Worm (Caenorhabditis elegans) whole organism, young adult: ENCODE measurements around the gene bub-3.

Experiments used
- B0019.2 ChIP-seq: fragments of 200-800 bp; sonication (Bioruptor generic); conservative IDR thresholded peaks from 2 replicates; pipeline ENCODE4 v1.3.6; 2022; ENCODE audit warnings: missing genetic modification reagents, missing genetic modification characterization, missing compliant biosample characterization
- B0336.3 ChIP-seq: fragments of 200-800 bp; sonication (Bioruptor generic); IDR thresholded peaks from 2 replicates; pipeline ENCODE4 v1.3.6; 2022; ENCODE audit warnings: missing genetic modification characterization, missing compliant biosample characterization
- F23B12.7 ChIP-seq: sonication (generic microtip); optimal IDR thresholded peaks from 2 replicates; lab custom pipeline; 2017; ENCODE audit warnings: missing genetic modification characterization, mild to moderate bottlenecking, missing compliant biosample characterization, antibody characterized with exemption, moderate library complexity; ENCODE audit not compliant: insufficient read depth
- F33H1.4 ChIP-seq: fragments of 200-800 bp; sonication (Bioruptor generic); IDR thresholded peaks from 2 replicates; pipeline ENCODE4 v1.3.6; 2022; ENCODE audit warnings: missing genetic modification reagents, missing genetic modification characterization, missing compliant biosample characterization
- F49E8.2 ChIP-seq: sonication (generic microtip); optimal IDR thresholded peaks from 3 replicates; lab custom pipeline; 2017; ENCODE audit warnings: missing genetic modification characterization, mild to moderate bottlenecking, missing compliant biosample characterization, antibody characterized with exemption, moderate library complexity; ENCODE audit not compliant: insufficient read depth
- T07F8.4 ChIP-seq: sonication (generic microtip); optimal IDR thresholded peaks from 2 replicates; lab custom pipeline; 2016; ENCODE audit warnings: mild to moderate bottlenecking, missing genetic modification characterization, moderate library complexity, missing compliant biosample characterization
- T26A5.8 ChIP-seq: sonication (generic microtip); optimal IDR thresholded peaks from 2 replicates; lab custom pipeline; 2016; ENCODE audit warnings: missing genetic modification characterization, missing compliant biosample characterization
- Y79H2A.3 ChIP-seq: fragments of 200-800 bp; sonication (Bioruptor generic); conservative IDR thresholded peaks from 2 replicates; pipeline ENCODE4 v1.3.6; 2022; ENCODE audit warnings: missing genetic modification reagents, missing genetic modification characterization, missing compliant biosample characterization
- Y95B8A.8 ChIP-seq: fragments of 200-800 bp; sonication (Bioruptor generic); IDR thresholded peaks from 2 replicates; pipeline ENCODE4 v1.3.6; 2022; ENCODE audit warnings: missing genetic modification reagents, missing genetic modification characterization, missing compliant biosample characterization
- athp-1 ChIP-seq: sonication (generic microtip); optimal IDR thresholded peaks from 2 replicates; lab custom pipeline; 2017; ENCODE audit warnings: mild to moderate bottlenecking, missing genetic modification characterization, missing compliant biosample characterization
- attf-3 ChIP-seq: fragments of 200-800 bp; sonication (Bioruptor generic); conservative IDR thresholded peaks from 2 replicates; pipeline ENCODE4 v1.3.6; 2022; ENCODE audit warnings: missing genetic modification reagents, missing genetic modification characterization, missing compliant biosample characterization
- attf-6 ChIP-seq: fragments of 200-800 bp; sonication (Bioruptor generic); IDR thresholded peaks from 2 replicates; pipeline ENCODE4 v1.3.6; 2022; ENCODE audit warnings: missing genetic modification reagents, missing genetic modification characterization, missing compliant biosample characterization
- cebp-1 ChIP-seq, 2 experiments: fragments of 200-800 bp in 1 of 2; sonication (Bioruptor generic) in 1 of 2; sonication (generic microtip) in 1 of 2; IDR thresholded peaks in 1 of 2; optimal IDR thresholded peaks in 1 of 2; 2 replicates each; pipeline versions ENCODE4 v1.3.6 to Lab custom; 2017 to 2022; ENCODE audit warnings: missing compliant biosample characterization in 2 of 2, missing genetic modification characterization in 2 of 2, mild to moderate bottlenecking in 1 of 2, missing genetic modification reagents in 1 of 2, moderate library complexity in 1 of 2
- ceh-100 ChIP-seq: fragments of 200-800 bp; sonication (Bioruptor generic); IDR thresholded peaks from 2 replicates; pipeline ENCODE4 v1.3.6; 2022; ENCODE audit warnings: missing genetic modification reagents, missing genetic modification characterization, missing compliant biosample characterization
- ceh-27 ChIP-seq: fragments of 200-800 bp; sonication (Bioruptor generic); optimal IDR thresholded peaks from 2 replicates; lab custom pipeline; 2018; ENCODE audit warnings: mild to moderate bottlenecking, missing genetic modification characterization, moderate library complexity, missing compliant biosample characterization
- dox-1 ChIP-seq: fragments of 200-800 bp; sonication (Bioruptor generic); IDR thresholded peaks from 2 replicates; pipeline ENCODE4 v1.3.6; 2022; ENCODE audit warnings: missing genetic modification reagents, missing genetic modification characterization, missing compliant biosample characterization
- dpl-1 ChIP-seq: fragments of 150-350 bp; optimal IDR thresholded peaks from 2 replicates; lab custom pipeline; 2014; ENCODE audit warnings: missing biosample characterization, missing genetic modification reagents, missing genetic modification characterization
- efl-1 ChIP-seq: fragments of 150-350 bp; optimal IDR thresholded peaks from 2 replicates; lab custom pipeline; 2014; ENCODE audit warnings: missing biosample characterization, missing genetic modification reagents, missing genetic modification characterization
- egl-44 ChIP-seq: fragments of 200-800 bp; sonication (Bioruptor generic); IDR thresholded peaks from 2 replicates; pipeline ENCODE4 v1.3.6; 2022; ENCODE audit warnings: missing genetic modification reagents, missing genetic modification characterization, missing compliant biosample characterization
- ekl-4 ChIP-seq: fragments of 200-800 bp; sonication (Bioruptor generic); IDR thresholded peaks from 2 replicates; pipeline ENCODE4 v1.3.6; 2022; ENCODE audit warnings: missing genetic modification reagents, missing genetic modification characterization, missing compliant biosample characterization
- fkh-3 ChIP-seq: sonication (generic microtip); optimal IDR thresholded peaks from 2 replicates; lab custom pipeline; 2016; ENCODE audit warnings: mild to moderate bottlenecking, missing genetic modification characterization, missing compliant biosample characterization
- gei-17 ChIP-seq: fragments of 200-800 bp; sonication (Bioruptor generic); optimal IDR thresholded peaks from 2 replicates; lab custom pipeline; 2018; ENCODE audit warnings: mild to moderate bottlenecking, missing genetic modification characterization, missing compliant biosample characterization
- hmg-1.2 ChIP-seq: fragments of 200-800 bp; sonication (Bioruptor generic); IDR thresholded peaks from 2 replicates; pipeline ENCODE4 v1.3.6; 2022; ENCODE audit warnings: missing genetic modification reagents, missing genetic modification characterization, missing compliant biosample characterization
- hsf-1 ChIP-seq: fragments of 200-800 bp; sonication (Bioruptor generic); IDR thresholded peaks from 2 replicates; pipeline ENCODE4 v1.3.6; 2022; ENCODE audit warnings: missing genetic modification reagents, missing genetic modification characterization, missing compliant biosample characterization
- lag-1 ChIP-seq: fragments of 200-800 bp; sonication (Bioruptor generic); IDR thresholded peaks from 2 replicates; pipeline ENCODE4 v1.3.6; 2022; ENCODE audit warnings: missing genetic modification reagents, missing genetic modification characterization, missing compliant biosample characterization
- lin-54 ChIP-seq: fragments of 200-800 bp; sonication (Bioruptor generic); optimal IDR thresholded peaks from 2 replicates; lab custom pipeline; 2018; ENCODE audit warnings: mild to moderate bottlenecking, missing genetic modification characterization, missing compliant biosample characterization
- lsl-1 ChIP-seq: fragments of 200-800 bp; sonication (Bioruptor generic); optimal IDR thresholded peaks from 2 replicates; lab custom pipeline; 2018; ENCODE audit warnings: mild to moderate bottlenecking, missing genetic modification characterization, moderate library complexity, missing compliant biosample characterization
- madf-6 ChIP-seq: fragments of 200-800 bp; sonication (Bioruptor generic); IDR thresholded peaks from 2 replicates; pipeline ENCODE4 v1.3.6; 2022; ENCODE audit warnings: missing genetic modification reagents, missing genetic modification characterization, missing compliant biosample characterization
- mcd-1 ChIP-seq: fragments of 200-800 bp; sonication (Bioruptor generic); IDR thresholded peaks from 2 replicates; pipeline ENCODE4 v1.3.6; 2022; ENCODE audit warnings: missing genetic modification reagents, missing genetic modification characterization, missing compliant biosample characterization
- nhr-120 ChIP-seq: fragments of 200-800 bp; sonication (Bioruptor generic); IDR thresholded peaks from 2 replicates; pipeline ENCODE4 v1.3.6; 2022; ENCODE audit warnings: missing genetic modification characterization, missing compliant biosample characterization
- nhr-179 ChIP-seq: sonication (generic microtip); optimal IDR thresholded peaks from 2 replicates; lab custom pipeline; 2016; ENCODE audit warnings: mild to moderate bottlenecking, missing genetic modification characterization, missing compliant biosample characterization
- pha-4 ChIP-seq: fragments of 150-350 bp; sonication (generic microtip); optimal IDR thresholded peaks from 2 replicates; lab custom pipeline; 2014; ENCODE audit warnings: missing biosample characterization, missing genetic modification reagents, missing genetic modification characterization
- rec-8 ChIP-seq, 2 experiments: sonication (generic microtip); optimal IDR thresholded peaks; 2 replicates each; lab custom pipeline; 2016; ENCODE audit warnings: mild to moderate bottlenecking in 2 of 2, missing genetic modification characterization in 2 of 2, missing genetic modification reagents in 2 of 2, missing genotype in 2 of 2, missing biosample characterization in 1 of 2, missing compliant biosample characterization in 1 of 2, moderate library complexity in 1 of 2
- sea-2 ChIP-seq: fragments of 200-800 bp; sonication (Bioruptor generic); IDR thresholded peaks from 2 replicates; pipeline ENCODE4 v1.3.6; 2022; ENCODE audit warnings: missing genetic modification characterization, missing compliant biosample characterization
- snpc-1.1 ChIP-seq: sonication (generic microtip); optimal IDR thresholded peaks from 2 replicates; lab custom pipeline; 2017; ENCODE audit warnings: missing genetic modification characterization, mild to moderate bottlenecking, missing compliant biosample characterization, antibody characterized with exemption, moderate library complexity, missing genotype, missing genetic modification reagents; ENCODE audit not compliant: insufficient read depth
- snpc-3.4 ChIP-seq: sonication (generic microtip); optimal IDR thresholded peaks from 2 replicates; lab custom pipeline; 2017; ENCODE audit warnings: missing genetic modification characterization, mild to moderate bottlenecking, missing compliant biosample characterization, antibody characterized with exemption, moderate library complexity, missing genotype, missing genetic modification reagents
- snpc-4 ChIP-seq, 5 experiments: fragments of 150-350 bp in 1 of 5; sonication (generic microtip) in 4 of 5; optimal IDR thresholded peaks; 2 replicates each; lab custom pipeline; 2014 to 2018; ENCODE audit warnings: missing genetic modification characterization in 5 of 5, missing biosample characterization in 3 of 5, antibody characterized with exemption in 2 of 5, mild to moderate bottlenecking in 2 of 5, missing compliant biosample characterization in 2 of 5, missing genotype in 2 of 5, moderate library complexity in 2 of 5, missing genetic modification reagents in 1 of 5
- tbp1 ChIP-seq: fragments of 200-800 bp; sonication (Bioruptor generic); optimal IDR thresholded peaks from 2 replicates; lab custom pipeline; 2018; ENCODE audit warnings: mild to moderate bottlenecking, missing genetic modification characterization, missing compliant biosample characterization
- tlf-1 ChIP-seq: fragments of 200-800 bp; sonication (Bioruptor generic); optimal IDR thresholded peaks from 2 replicates; lab custom pipeline; 2018; ENCODE audit warnings: mild to moderate bottlenecking, missing genetic modification characterization, missing compliant biosample characterization
- ztf-28 ChIP-seq: fragments of 200-800 bp; sonication (Bioruptor generic); IDR thresholded peaks from 2 replicates; pipeline ENCODE4 v1.3.6; 2022; ENCODE audit warnings: missing genetic modification reagents, missing genetic modification characterization, missing compliant biosample characterization

Gene bub-3

ce11 chrII:13722763-13723162 lies 3.1 kb upstream of the bub-3 start, which contains the start of gene Y54G9A.5 (continued):
- peak; percentile 77 for TF ChIP-seq lin-54 (GFP tag; lab: Kevin White, UChicago)
- peak; percentile 85 for TF ChIP-seq efl-1 (GFP tag; lab: Kevin White, UChicago)
- no peak for TF ChIP-seq B0336.3 (GFP tag; lab: Robert Waterston, UW)
- TF ChIP-seq tlf-1: peak; percentile 12
- no peak for TF ChIP-seq pha-4
- TF ChIP-seq F49E8.2 (tag; lab: Kevin White, UChicago): peak; percentile 86
- no peak for TF ChIP-seq snpc-4 (GFP tag; optimal IDR thresholded peaks at IDR 0.05; lab: Kevin White, UChicago)
- peak in 2 of 4 experiments; percentile 26 to 54 for TF ChIP-seq snpc-4 (tag; optimal IDR thresholded peaks at IDR 0.05; lab: Kevin White, UChicago)

ce11 chrII:13723754-13724153 lies 2.1 kb upstream of the bub-3 start:
- peak; percentile 71; the same call in 1 of the 2 replicates for TF ChIP-seq Y95B8A.8 (GFP tag; lab: Robert Waterston, UW)
- 0 out of 2 replicates have a peak, but pooled peaks have one; percentile 60 for TF ChIP-seq ztf-28 (GFP tag; lab: Robert Waterston, UW)
- TF ChIP-seq lag-1: no peak
- TF ChIP-seq F33H1.4 (GFP tag; lab: Robert Waterston, UW): 0 out of 2 replicates have a peak, but pooled peaks have one; percentile 9
- TF ChIP-seq hmg-1.2 (GFP tag; lab: Robert Waterston, UW): peak; percentile 14; the same call in 1 of the 2 replicates
- TF ChIP-seq hsf-1: 0 out of 2 replicates have a peak, but pooled peaks have one; percentile 18
- TF ChIP-seq lsl-1 (GFP tag; lab: Kevin White, UChicago): peak; percentile 42
- TF ChIP-seq dox-1 (GFP tag; lab: Robert Waterston, UW): 0 out of 2 replicates have a peak, but pooled peaks have one; percentile 8
- peak; percentile 25 for TF ChIP-seq athp-1 (tag; lab: Kevin White, UChicago)
- TF ChIP-seq efl-1 (GFP tag; lab: Kevin White, UChicago): peak; percentile 4
- no peak for TF ChIP-seq gei-17
- 0 out of 2 replicates have a peak, but pooled peaks have one; percentile 54 for TF ChIP-seq egl-44 (GFP tag; lab: Robert Waterston, UW)
- TF ChIP-seq B0336.3 (GFP tag; lab: Robert Waterston, UW): peak; percentile 53; the same call in 1 of the 2 replicates
- TF ChIP-seq mcd-1 (GFP tag; lab: Robert Waterston, UW): 0 out of 2 replicates have a peak, but pooled peaks have one; percentile 17
- peak; percentile 29; the same call in 1 of the 2 replicates for TF ChIP-seq ceh-100 (GFP tag; lab: Robert Waterston, UW)
- no peak for TF ChIP-seq cebp-1 (GFP tag; IDR thresholded peaks at IDR 0.05; lab: Robert Waterston, UW)
- peak; percentile 24 for TF ChIP-seq cebp-1 (tag; optimal IDR thresholded peaks at IDR 0.05; lab: Kevin White, UChicago)
- TF ChIP-seq attf-3 (GFP tag; lab: Robert Waterston, UW): no peak
- no peak for TF ChIP-seq Y79H2A.3 (GFP tag; lab: Robert Waterston, UW)
- TF ChIP-seq madf-6 (GFP tag; lab: Robert Waterston, UW): peak; percentile 38; the same call in 1 of the 2 replicates
- TF ChIP-seq F23B12.7 (tag; lab: Kevin White, UChicago): peak; percentile 22
- TF ChIP-seq attf-6: 0 out of 2 replicates have a peak, but pooled peaks have one; percentile 15

- no peak for TF ChIP-seq snpc-1.1 (tag; lab: Kevin White, UChicago)
- TF ChIP-seq nhr-120: no peak
- no peak for TF ChIP-seq tbp1 (GFP tag; lab: Kevin White, UChicago)
- no peak for TF ChIP-seq attf-3 (GFP tag; lab: Robert Waterston, UW)
- no peak for TF ChIP-seq pha-4
- TF ChIP-seq, all 124 proteins: peak for 0
These were observed 3.6 kb downstream of the bub-3 start, which contains the start of gene Y54G9A.9 for ce11 chrII:13729416-13729815. Gene Y54G9A.9, plus strand, starts transcription at chrII:13729716.

- peak; percentile 98 for TF ChIP-seq lsl-1 (GFP tag; lab: Kevin White, UChicago)
- no peak for TF ChIP-seq egl-44 (GFP tag; lab: Robert Waterston, UW)
- no peak for TF ChIP-seq rec-8 (tag; optimal IDR thresholded peaks at IDR 0.05; lab: Kevin White, UChicago)
- TF ChIP-seq T07F8.4 (tag; lab: Kevin White, UChicago): no peak
- no peak for TF ChIP-seq F23B12.7 (tag; lab: Kevin White, UChicago)
- TF ChIP-seq tlf-1: peak; percentile 31
- TF ChIP-seq F33H1.4 (GFP tag; lab: Robert Waterston, UW): peak; percentile 92
- TF ChIP-seq B0019.2 (GFP tag; lab: Robert Waterston, UW): no peak
- peak; percentile 12 for TF ChIP-seq dpl-1 (GFP tag; lab: Kevin White, UChicago)
- no peak for TF ChIP-seq sea-2
- TF ChIP-seq ceh-27 (GFP tag; lab: Kevin White, UChicago): no peak
- peak; percentile 18 for TF ChIP-seq snpc-3.4 (tag; lab: Kevin White, UChicago)
- TF ChIP-seq ekl-4 (GFP tag; lab: Robert Waterston, UW): 0 out of 2 replicates have a peak, but pooled peaks have one; percentile 38
- no peak for TF ChIP-seq T26A5.8 (tag; lab: Kevin White, UChicago)
- no peak for TF ChIP-seq nhr-179 (tag; lab: Kevin White, UChicago)
- TF ChIP-seq fkh-3 (tag; lab: Kevin White, UChicago): no peak
These were observed 6.3 kb downstream of the bub-3 start for ce11 chrII:13732146-13732545.
